Fruit fly (Drosophila melanogaster) whole organism, wandering third instar larva: ENCODE results near the gene mag.

Experiments
- Abd-B ChIP-seq: fragments of >200 bp; optimal IDR thresholded peaks from 2 replicates; lab custom pipeline; 2017; ENCODE audit warnings: missing biosample characterization, missing genetic modification characterization
- CG32264 ChIP-seq: fragments of 200-800 bp; sonication (Bioruptor generic); optimal IDR thresholded peaks from 2 replicates; lab custom pipeline; 2016; ENCODE audit warnings: missing biosample characterization, missing genetic modification characterization
- CG9705 ChIP-seq: fragments of 200-800 bp; sonication (Bioruptor generic); optimal IDR thresholded peaks from 2 replicates; lab custom pipeline; 2018; ENCODE audit warnings: missing biosample characterization, mild to moderate bottlenecking, missing genetic modification characterization
- CrebA ChIP-seq: fragments of 200-800 bp; sonication (Bioruptor generic); optimal IDR thresholded peaks from 2 replicates; lab custom pipeline; 2016; ENCODE audit warnings: missing biosample characterization, mild to moderate bottlenecking, missing genetic modification characterization, borderline replicate concordance
- Dfd ChIP-seq: fragments of >200 bp; optimal IDR thresholded peaks from 2 replicates; lab custom pipeline; 2017; ENCODE audit warnings: missing biosample characterization, missing genetic modification characterization
- Dif ChIP-seq: fragments of 200-275, 200-300 bp; sonication (Bioruptor generic); optimal IDR thresholded peaks from 2 replicates; lab custom pipeline; 2018; ENCODE audit warnings: missing biosample characterization, missing genetic modification characterization; ENCODE audit not compliant: partially characterized antibody
- GATAd ChIP-seq: sonication (Bioruptor generic); optimal IDR thresholded peaks from 2 replicates; lab custom pipeline; 2016; ENCODE audit warnings: missing biosample characterization, missing genetic modification characterization
- HLH106 ChIP-seq: fragments of 200-800 bp; optimal IDR thresholded peaks from 3 replicates; lab custom pipeline; 2019; ENCODE audit warnings: missing biosample characterization, mild to moderate bottlenecking, missing genetic modification characterization, moderate library complexity
- Hnf4 ChIP-seq: fragments of 200-800 bp; sonication (Bioruptor generic); optimal IDR thresholded peaks from 2 replicates; lab custom pipeline; 2016; ENCODE audit warnings: missing biosample characterization, mild to moderate bottlenecking, missing genetic modification characterization
- Hr78 ChIP-seq: fragments of >200 bp; optimal IDR thresholded peaks from 2 replicates; lab custom pipeline; 2017; ENCODE audit warnings: missing biosample characterization, missing genetic modification characterization
- Hr83 ChIP-seq: fragments of 200-300 bp; sonication (Bioruptor generic); optimal IDR thresholded peaks from 2 replicates; lab custom pipeline; 2016; ENCODE audit warnings: missing biosample characterization, mild to moderate bottlenecking, missing genetic modification characterization, moderate library complexity; ENCODE audit not compliant: poor library complexity, severe bottlenecking
- Jra ChIP-seq: sonication (Bioruptor generic); optimal IDR thresholded peaks from 2 replicates; lab custom pipeline; 2016; ENCODE audit warnings: missing biosample characterization, missing genetic modification characterization
- Mio ChIP-seq: sonication (Bioruptor generic); optimal IDR thresholded peaks from 2 replicates; lab custom pipeline; 2016; ENCODE audit warnings: missing biosample characterization, missing genetic modification characterization
- Myc ChIP-seq: fragments of >200 bp; optimal IDR thresholded peaks from 2 replicates; lab custom pipeline; 2017
- N ChIP-seq: fragments of >200 bp; optimal IDR thresholded peaks from 2 replicates; lab custom pipeline; 2018; ENCODE audit warnings: missing biosample characterization, missing external identifiers, missing genetic modification characterization
- OdsH ChIP-seq: fragments of 200-800 bp; sonication (Bioruptor generic); optimal IDR thresholded peaks from 2 replicates; lab custom pipeline; 2016; ENCODE audit warnings: missing biosample characterization, mild to moderate bottlenecking, missing genetic modification characterization
- Rel ChIP-seq, 2 experiments: fragments of 200-800 bp; sonication (Bioruptor generic) in 1 of 2; optimal IDR thresholded peaks; 2 replicates in 1 of 2; 3 replicates in 1 of 2; lab custom pipeline; 2016 to 2019; ENCODE audit warnings: mild to moderate bottlenecking in 2 of 2, missing biosample characterization in 2 of 2, missing genetic modification characterization in 2 of 2, moderate library complexity in 1 of 2
- Sp1 ChIP-seq: fragments of 200-800 bp; sonication (Bioruptor generic); optimal IDR thresholded peaks from 3 replicates; lab custom pipeline; 2019; ENCODE audit warnings: missing biosample characterization, mild to moderate bottlenecking, missing genetic modification characterization, moderate library complexity
- Vsx2 ChIP-seq: fragments of 200-300, 225-300 bp; sonication (Bioruptor generic); optimal IDR thresholded peaks from 2 replicates; lab custom pipeline; 2018; ENCODE audit warnings: missing biosample characterization, missing genetic modification characterization; ENCODE audit not compliant: partially characterized antibody
- br ChIP-seq: fragments of 200-800 bp; sonication (Bioruptor generic); optimal IDR thresholded peaks from 2 replicates; lab custom pipeline; 2016; ENCODE audit warnings: missing biosample characterization, missing genetic modification characterization
- brk ChIP-seq: fragments of 200-800 bp; sonication (Bioruptor generic); optimal IDR thresholded peaks from 2 replicates; lab custom pipeline; 2016; ENCODE audit warnings: missing biosample characterization, mild to moderate bottlenecking, missing genetic modification characterization
- dl ChIP-seq, 2 experiments: fragments of 175-275, 200-275 bp in 1 of 2; fragments of 200-275 bp in 1 of 2; sonication (Bioruptor generic); optimal IDR thresholded peaks; lab custom pipeline; 2018; ENCODE audit warnings: mild to moderate bottlenecking in 2 of 2, missing biosample characterization in 2 of 2, missing genetic modification characterization in 2 of 2, moderate library complexity in 2 of 2; ENCODE audit not compliant: partially characterized antibody in 2 of 2, insufficient read depth in 1 of 2
- dmrt93B ChIP-seq: fragments of 200-800 bp; sonication (Bioruptor generic); optimal IDR thresholded peaks from 2 replicates; lab custom pipeline; 2018; ENCODE audit warnings: missing biosample characterization, mild to moderate bottlenecking, missing genetic modification characterization
- dsf ChIP-seq: sonication (Bioruptor generic); optimal IDR thresholded peaks from 2 replicates; lab custom pipeline; 2016; ENCODE audit warnings: missing biosample characterization, missing genetic modification characterization, borderline replicate concordance
- ey ChIP-seq: fragments of 200-800 bp; sonication (Bioruptor generic); optimal IDR thresholded peaks from 2 replicates; lab custom pipeline; 2016; ENCODE audit warnings: missing biosample characterization, missing genetic modification characterization
- foxo ChIP-seq, 2 experiments: fragments of 200-800 bp; sonication (Bioruptor generic); optimal IDR thresholded peaks; 2 replicates in 1 of 2; 3 replicates in 1 of 2; lab custom pipeline; 2016 to 2017; ENCODE audit warnings: missing biosample characterization in 2 of 2, missing genetic modification characterization in 2 of 2
- fru ChIP-seq: fragments of 200-800 bp; sonication (Bioruptor generic); optimal IDR thresholded peaks from 3 replicates; lab custom pipeline; 2016; ENCODE audit warnings: missing biosample characterization, mild to moderate bottlenecking, missing genetic modification characterization
- h ChIP-seq: fragments of 200-800 bp; sonication (Bioruptor generic); optimal IDR thresholded peaks from 3 replicates; lab custom pipeline; 2016; ENCODE audit warnings: missing biosample characterization, mild to moderate bottlenecking, missing genetic modification characterization
- jim ChIP-seq: fragments of 175-275, 200-325 bp; sonication (Bioruptor generic); optimal IDR thresholded peaks from 2 replicates; lab custom pipeline; 2016; ENCODE audit warnings: missing biosample characterization, mild to moderate bottlenecking, missing genetic modification characterization
- lola ChIP-seq: fragments of >200 bp; optimal IDR thresholded peaks from 2 replicates; lab custom pipeline; 2017; ENCODE audit warnings: missing biosample characterization, missing genetic modification characterization
- pan ChIP-seq: fragments of >200 bp; optimal IDR thresholded peaks from 2 replicates; lab custom pipeline; 2017
- psq ChIP-seq: fragments of 200-800 bp; sonication (Bioruptor generic); optimal IDR thresholded peaks from 3 replicates; lab custom pipeline; 2017; ENCODE audit warnings: missing biosample characterization, mild to moderate bottlenecking, missing genetic modification characterization, moderate library complexity
- rgr ChIP-seq: fragments of 200-800 bp; sonication (Bioruptor generic); optimal IDR thresholded peaks from 3 replicates; lab custom pipeline; 2016; ENCODE audit warnings: missing biosample characterization, mild to moderate bottlenecking, missing genetic modification characterization
- sage ChIP-seq: fragments of 200-800 bp; sonication (Bioruptor generic); optimal IDR thresholded peaks from 2 replicates; lab custom pipeline; 2016; ENCODE audit warnings: missing biosample characterization, mild to moderate bottlenecking, missing genetic modification characterization
- sv ChIP-seq: fragments of 200-800 bp; sonication (Bioruptor generic); optimal IDR thresholded peaks from 3 replicates; lab custom pipeline; 2016; ENCODE audit warnings: missing biosample characterization, missing genetic modification characterization
- tai ChIP-seq: sonication (Bioruptor generic); optimal IDR thresholded peaks from 2 replicates; lab custom pipeline; 2016; ENCODE audit warnings: missing biosample characterization, missing genetic modification characterization
- usp ChIP-seq: fragments of >200 bp; optimal IDR thresholded peaks from 2 replicates; lab custom pipeline; 2017; ENCODE audit warnings: missing biosample characterization, missing genetic modification characterization
- woc ChIP-seq: sonication (Bioruptor generic); optimal IDR thresholded peaks from 2 replicates; lab custom pipeline; 2016; ENCODE audit warnings: missing biosample characterization, mild to moderate bottlenecking, missing genetic modification characterization

mag gene

dm6 chr3L:20441632-20442469 is 18.6 kb upstream of the mag start, which contains the start of gene CG5910:
CG5910 (plus strand) TSS chr3L:20442419.
- TF ChIP-seq jim (GFP tag; lab: Kevin White, UChicago), result no peak
- TF ChIP-seq foxo (GFP tag; optimal IDR thresholded peaks at IDR 0.05; lab: Kevin White, UChicago), result no peak
- no peak for TF ChIP-seq Dfd
- TF ChIP-seq GATAd (GFP tag; lab: Kevin White, UChicago), result no peak
- TF ChIP-seq Sp1, result peak; percentile 85
- peak; percentile 64 for TF ChIP-seq psq (GFP tag; lab: Kevin White, UChicago)
- TF ChIP-seq Dif (GFP tag; lab: Kevin White, UChicago), result no peak
- TF ChIP-seq HLH106, result peak; percentile 78
- no peak for TF ChIP-seq N
- no peak for TF ChIP-seq Jra (GFP tag; lab: Kevin White, UChicago)
- no peak for TF ChIP-seq fru (GFP tag; lab: Kevin White, UChicago)
- peak; percentile 50 for TF ChIP-seq sv (GFP tag; lab: Kevin White, UChicago)
- no peak for TF ChIP-seq pan
- TF ChIP-seq Mio (GFP tag; lab: Kevin White, UChicago), result no peak
- no peak for TF ChIP-seq Hnf4 (GFP tag; lab: Kevin White, UChicago)
- TF ChIP-seq rgr (GFP tag; lab: Kevin White, UChicago), result peak; percentile 63
- no peak for TF ChIP-seq tai
- TF ChIP-seq CG32264 (GFP tag; lab: Kevin White, UChicago), result no peak
- no peak for TF ChIP-seq brk
- no peak for TF ChIP-seq dmrt93B (GFP tag; lab: Kevin White, UChicago)
- TF ChIP-seq usp, result no peak
- no peak for TF ChIP-seq dsf
- no peak for TF ChIP-seq lola
- TF ChIP-seq Vsx2, result no peak
- TF ChIP-seq Myc (lab: Kevin White, UChicago), result no peak
- peak; percentile 58 for TF ChIP-seq CG9705
- peak; percentile 55 for TF ChIP-seq h (GFP tag; lab: Kevin White, UChicago)
- TF ChIP-seq Hr83 (GFP tag; lab: Kevin White, UChicago), result no peak
- TF ChIP-seq woc (GFP tag; lab: Kevin White, UChicago), result peak; percentile 2
- no peak for TF ChIP-seq CrebA (GFP tag; lab: Kevin White, UChicago)
- TF ChIP-seq br, result no peak
- TF ChIP-seq sage (GFP tag; lab: Kevin White, UChicago), result no peak
- peak; percentile 69 for TF ChIP-seq OdsH (GFP tag; lab: Kevin White, UChicago)
- TF ChIP-seq dl (GFP tag; optimal IDR thresholded peaks at IDR 0.05; lab: Kevin White, UChicago; ENCODE audit: insufficient read depth in 1 of 2, partially characterized antibody in 2 of 2), result no peak
- TF ChIP-seq Rel (GFP tag; optimal IDR thresholded peaks at IDR 0.05; lab: Kevin White, UChicago), result no peak
- peak; percentile 20 for TF ChIP-seq Rel (tag; optimal IDR thresholded peaks at IDR 0.05; lab: Kevin White, UChicago)
- TF ChIP-seq Abd-B (GFP tag; lab: Kevin White, UChicago), result no peak
- TF ChIP-seq ey (GFP tag; lab: Kevin White, UChicago), result peak; percentile 1
- TF ChIP-seq Hr78 (GFP tag; lab: Kevin White, UChicago), result no peak

DNA sequence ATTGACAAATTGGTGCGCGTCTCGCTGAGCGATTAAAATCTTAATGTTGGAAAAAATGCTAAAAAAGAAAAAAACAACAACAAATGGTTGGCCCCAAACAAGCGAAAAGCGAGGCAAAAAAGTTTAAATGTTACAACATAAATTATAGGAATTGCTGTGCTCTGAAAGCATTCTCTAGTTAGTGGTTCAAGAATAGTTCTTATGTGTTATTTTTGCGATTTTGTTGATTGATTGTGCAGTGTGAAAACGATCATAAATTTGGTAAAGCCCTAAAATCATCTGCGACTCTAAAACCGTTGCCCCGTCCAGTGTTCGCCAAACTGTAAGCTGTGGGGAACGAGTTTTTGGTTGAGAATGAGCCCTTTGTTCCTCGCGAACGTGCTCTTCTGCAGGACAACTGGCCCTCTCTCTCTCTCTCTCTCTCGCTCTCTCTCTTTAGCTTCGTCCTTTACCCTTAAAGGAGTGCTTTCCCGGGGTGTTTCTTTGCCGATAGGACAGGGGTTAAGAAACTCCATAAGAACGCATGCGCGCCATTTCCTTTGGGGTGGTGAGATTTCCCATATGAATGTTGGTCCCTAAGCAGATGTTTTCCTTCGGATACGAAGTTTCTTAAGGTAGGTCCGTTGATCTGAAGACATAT is 17.7 kb upstream of the mag start:
- peak; percentile 6 to 73 for TF ChIP-seq dl (GFP tag; optimal IDR thresholded peaks at IDR 0.05; lab: Kevin White, UChicago; ENCODE audit: insufficient read depth in 1 of 2, partially characterized antibody in 2 of 2)
- TF ChIP-seq dsf, result no peak
- no peak for TF ChIP-seq CrebA (GFP tag; lab: Kevin White, UChicago)
- peak; percentile 67 for TF ChIP-seq Dif (GFP tag; lab: Kevin White, UChicago)
- peak; percentile 64 for TF ChIP-seq Myc (lab: Kevin White, UChicago)
